Fruit fly (Drosophila melanogaster): ENCODE data around the gene Daxx.

The Daxx gene

dm6 chr2L:6490783-6491249, 10.1 kb downstream of the Daxx start, which contains the start of the genes Phf5a and CG31638:
Gene Phf5a, minus strand, starts transcription at chr2L:6490843.
Gene CG31638, plus strand, starts transcription at chr2L:6491061.
- TF ChIP-seq Eip78C (GFP tag), result peak; percentile 78
- TF ChIP-seq CG15336 (GFP tag; IDR thresholded peaks at IDR 0.05), result peak; percentile 85
- TF ChIP-seq CG9139 (GFP tag; optimal IDR thresholded peaks at IDR 0.05), result no peak
- TF ChIP-seq CG6792 (GFP tag; optimal IDR thresholded peaks at IDR 0.05), result peak; percentile 75
- TF ChIP-seq Sox102F (GFP tag; optimal IDR thresholded peaks at IDR 0.05), result no peak
- TF ChIP-seq ss (GFP tag; optimal IDR thresholded peaks at IDR 0.05), result no peak
- TF ChIP-seq Hr38 (GFP tag; optimal IDR thresholded peaks at IDR 0.05), result peak; percentile 32
- TF ChIP-seq net (GFP tag; optimal IDR thresholded peaks at IDR 0.05), result no peak
- TF ChIP-seq CG6808 (GFP tag; optimal IDR thresholded peaks at IDR 0.05), result peak; percentile 81
- TF ChIP-seq CG11902 (GFP tag; optimal IDR thresholded peaks at IDR 0.05), result peak; percentile 56
- peak; percentile 91 for TF ChIP-seq pdm3 (GFP tag; optimal IDR thresholded peaks at IDR 0.05)
- peak; percentile 93 for TF ChIP-seq CG8119 (GFP tag; IDR thresholded peaks at IDR 0.05)
- TF ChIP-seq achi (GFP tag; optimal IDR thresholded peaks at IDR 0.05), result peak; percentile 74
- TF ChIP-seq CG6854 (GFP tag; optimal IDR thresholded peaks at IDR 0.05), result peak; percentile 76
- no peak for TF ChIP-seq salr (GFP tag; optimal IDR thresholded peaks at IDR 0.05)
- TF ChIP-seq cyc (GFP tag; optimal IDR thresholded peaks at IDR 0.05), result peak; percentile 36
- TF ChIP-seq Eip93F (GFP tag; optimal IDR thresholded peaks at IDR 0.05), result no peak
- no peak for TF ChIP-seq Sox14 (GFP tag; optimal IDR thresholded peaks at IDR 0.05)
- TF ChIP-seq Gug (GFP tag; IDR thresholded peaks at IDR 0.05), result peak; percentile 96
- TF ChIP-seq fd85E (GFP tag; optimal IDR thresholded peaks at IDR 0.05), result no peak
- TF ChIP-seq CG7368 (GFP tag; optimal IDR thresholded peaks at IDR 0.05), result peak; percentile 86
- TF ChIP-seq CG3919 (GFP tag; optimal IDR thresholded peaks at IDR 0.05), result peak; percentile 53
- no peak for TF ChIP-seq CG6276 (GFP tag; optimal IDR thresholded peaks at IDR 0.05)
- peak; percentile 79 for TF ChIP-seq CG34406 (GFP tag; optimal IDR thresholded peaks at IDR 0.05)
- no peak for TF ChIP-seq CG10631 (GFP tag; optimal IDR thresholded peaks at IDR 0.05)
- no peak for TF ChIP-seq svp (GFP tag)
- peak; percentile 82 for TF ChIP-seq Ets21C (GFP tag; optimal IDR thresholded peaks at IDR 0.05)
- peak; percentile 72 for TF ChIP-seq Lpt (GFP tag; optimal IDR thresholded peaks at IDR 0.05)
- no peak for TF ChIP-seq CG16779 (tag; optimal IDR thresholded peaks at IDR 0.05)
- peak; percentile 68 for TF ChIP-seq CG8632 (GFP tag; optimal IDR thresholded peaks at IDR 0.05)
- peak; percentile 89 for TF ChIP-seq CG8319 (GFP tag; optimal IDR thresholded peaks at IDR 0.05)
- peak; percentile 58 for TF ChIP-seq fkh (GFP tag; optimal IDR thresholded peaks at IDR 0.05)
- peak; percentile 52 for TF ChIP-seq CG1621 (tag; optimal IDR thresholded peaks at IDR 0.05)
- TF ChIP-seq CG31627 (GFP tag; optimal IDR thresholded peaks at IDR 0.05), result peak; percentile 70
- TF ChIP-seq Blimp-1 (GFP tag; optimal IDR thresholded peaks at IDR 0.05), result peak; percentile 98
- TF ChIP-seq Sox15 (GFP tag; optimal IDR thresholded peaks at IDR 0.05), result no peak
- peak; percentile 93 for TF ChIP-seq esn (GFP tag; optimal IDR thresholded peaks at IDR 0.05)
- TF ChIP-seq topi (GFP tag; optimal IDR thresholded peaks at IDR 0.05), result peak; percentile 16
- peak; percentile 76 for TF ChIP-seq CG32006 (GFP tag; optimal IDR thresholded peaks at IDR 0.05)
- no peak for TF ChIP-seq acj6 (GFP tag; optimal IDR thresholded peaks at IDR 0.05)
- peak; percentile 42 for TF ChIP-seq Ets96B (tag; optimal IDR thresholded peaks at IDR 0.05)
- peak; percentile 91 for TF ChIP-seq CG11294 (GFP tag; IDR thresholded peaks at IDR 0.05)
- peak; percentile 97 for TF ChIP-seq eg (GFP tag; IDR thresholded peaks at IDR 0.05)
- peak; percentile 48 for TF ChIP-seq fd59A (GFP tag; optimal IDR thresholded peaks at IDR 0.05)
- TF ChIP-seq CG6163 (GFP tag; IDR thresholded peaks at IDR 0.05), result no peak
- TF ChIP-seq Hr4 (GFP tag; optimal IDR thresholded peaks at IDR 0.05), result no peak
- TF ChIP-seq Eip75B (GFP tag; optimal IDR thresholded peaks at IDR 0.05), result no peak
- no peak for TF ChIP-seq vri (GFP tag; optimal IDR thresholded peaks at IDR 0.05)
- TF ChIP-seq Smox (GFP tag; optimal IDR thresholded peaks at IDR 0.05), result no peak
- TF ChIP-seq OdsH (GFP tag; optimal IDR thresholded peaks at IDR 0.05), result peak; percentile 96
- no peak for TF ChIP-seq Hr39 (GFP tag; optimal IDR thresholded peaks at IDR 0.05)
- TF ChIP-seq lz (GFP tag; optimal IDR thresholded peaks at IDR 0.05), result peak; percentile 92
- TF ChIP-seq dsx (GFP tag; optimal IDR thresholded peaks at IDR 0.05; ENCODE audit: poor library complexity, severe bottlenecking), result peak; percentile 44
